Fruit fly (Drosophila melanogaster) whole organism, wandering third instar larva: Measurements from ENCODE around the gene CG13026.

Source experiments
- Abd-B ChIP-seq: fragments of >200 bp; optimal IDR thresholded peaks from 2 replicates; lab custom pipeline; 2017; ENCODE audit warnings: missing biosample characterization, missing genetic modification characterization
- Dfd ChIP-seq: fragments of >200 bp; optimal IDR thresholded peaks from 2 replicates; lab custom pipeline; 2017; ENCODE audit warnings: missing biosample characterization, missing genetic modification characterization
- GATAd ChIP-seq: sonication (Bioruptor generic); optimal IDR thresholded peaks from 2 replicates; lab custom pipeline; 2016; ENCODE audit warnings: missing biosample characterization, missing genetic modification characterization
- N ChIP-seq: fragments of >200 bp; optimal IDR thresholded peaks from 2 replicates; lab custom pipeline; 2018; ENCODE audit warnings: missing biosample characterization, missing external identifiers, missing genetic modification characterization
- brk ChIP-seq: fragments of 200-800 bp; sonication (Bioruptor generic); optimal IDR thresholded peaks from 2 replicates; lab custom pipeline; 2016; ENCODE audit warnings: missing biosample characterization, mild to moderate bottlenecking, missing genetic modification characterization
- dmrt93B ChIP-seq: fragments of 200-800 bp; sonication (Bioruptor generic); optimal IDR thresholded peaks from 2 replicates; lab custom pipeline; 2018; ENCODE audit warnings: missing biosample characterization, mild to moderate bottlenecking, missing genetic modification characterization
- foxo ChIP-seq, 2 experiments: fragments of 200-800 bp; sonication (Bioruptor generic); optimal IDR thresholded peaks; 2 replicates in 1 of 2; 3 replicates in 1 of 2; lab custom pipeline; 2016 to 2017; ENCODE audit warnings: missing biosample characterization in 2 of 2, missing genetic modification characterization in 2 of 2
- fru ChIP-seq: fragments of 200-800 bp; sonication (Bioruptor generic); optimal IDR thresholded peaks from 3 replicates; lab custom pipeline; 2016; ENCODE audit warnings: missing biosample characterization, mild to moderate bottlenecking, missing genetic modification characterization
- psq ChIP-seq: fragments of 200-800 bp; sonication (Bioruptor generic); optimal IDR thresholded peaks from 3 replicates; lab custom pipeline; 2017; ENCODE audit warnings: missing biosample characterization, mild to moderate bottlenecking, missing genetic modification characterization, moderate library complexity
- sage ChIP-seq: fragments of 200-800 bp; sonication (Bioruptor generic); optimal IDR thresholded peaks from 2 replicates; lab custom pipeline; 2016; ENCODE audit warnings: missing biosample characterization, mild to moderate bottlenecking, missing genetic modification characterization
- sv ChIP-seq: fragments of 200-800 bp; sonication (Bioruptor generic); optimal IDR thresholded peaks from 3 replicates; lab custom pipeline; 2016; ENCODE audit warnings: missing biosample characterization, missing genetic modification characterization

DNA sequence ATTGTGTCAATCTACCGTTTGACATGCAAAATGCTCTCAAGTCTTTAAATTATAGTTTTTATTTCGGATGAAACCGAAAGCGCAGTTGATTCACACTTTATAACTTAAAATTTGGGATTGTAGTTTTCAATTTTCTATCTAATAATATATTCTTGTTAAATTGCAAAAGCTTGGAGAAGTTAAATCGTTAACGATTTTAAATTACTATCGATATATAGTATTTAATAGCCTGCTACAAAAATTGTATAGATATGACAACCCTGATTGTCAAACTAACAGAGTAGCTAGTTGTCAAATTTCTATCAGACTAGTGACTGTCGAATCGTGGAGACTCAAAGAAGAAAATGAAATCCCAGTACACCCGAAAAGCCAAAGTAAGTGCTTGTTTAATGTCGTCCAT, 21.3 kb downstream of the CG13026 start, which contains the start of gene CG9692:
- TF ChIP-seq fru (GFP tag; lab: Kevin White, UChicago) (no peak), psq (GFP tag; lab: Kevin White, UChicago) (no peak), brk (no peak), N (GFP tag; lab: Kevin White, UChicago) (no peak), foxo (GFP tag; optimal IDR thresholded peaks at IDR 0.05; lab: Kevin White, UChicago) (no peak), Abd-B (GFP tag; lab: Kevin White, UChicago) (no peak), sv (GFP tag; lab: Kevin White, UChicago) (no peak), Dfd (no peak), dmrt93B (GFP tag; lab: Kevin White, UChicago) (no peak), sage (GFP tag; lab: Kevin White, UChicago) (no peak), GATAd (GFP tag; lab: Kevin White, UChicago) (no peak)
